Worm (Caenorhabditis elegans) whole organism, L4 larva: ENCODE measurements around the gene twk-43.
A peak's percentile ranks its signal among the peaks of the same experiment; 100 is the strongest.

Experiments used
- F37D6.2 ChIP-seq: sonication (generic microtip); optimal IDR thresholded peaks from 2 replicates; lab custom pipeline; 2016; ENCODE audit warnings: mild to moderate bottlenecking, missing genetic modification characterization, missing compliant biosample characterization
- F49E8.2 ChIP-seq: sonication (generic microtip); optimal IDR thresholded peaks from 2 replicates; lab custom pipeline; 2016; ENCODE audit warnings: missing compliant biosample characterization, mild to moderate bottlenecking, missing genetic modification characterization, borderline replicate concordance
- T26A8.4 ChIP-seq: fragments of 200-800 bp; sonication (Bioruptor generic); IDR thresholded peaks from 2 replicates; pipeline ENCODE4 v1.3.6; 2022; ENCODE audit warnings: missing genetic modification characterization, missing compliant biosample characterization
- Y105C5A.15 ChIP-seq: fragments of 200-800 bp; sonication (Bioruptor generic); IDR thresholded peaks from 2 replicates; pipeline ENCODE4 v1.3.6; 2022; ENCODE audit warnings: missing genetic modification characterization, missing compliant biosample characterization
- Y5F2A.4 ChIP-seq: fragments of 200-800 bp; sonication (Bioruptor generic); optimal IDR thresholded peaks from 2 replicates; lab custom pipeline; 2018; ENCODE audit warnings: mild to moderate bottlenecking, missing genetic modification characterization, missing compliant biosample characterization
- ZK337.2 ChIP-seq: fragments of 200-800 bp; sonication (Bioruptor generic); IDR thresholded peaks from 2 replicates; pipeline ENCODE4 v1.3.6; 2022; ENCODE audit warnings: missing genetic modification reagents, missing genetic modification characterization, missing compliant biosample characterization
- aha-1 ChIP-seq: fragments of 150-350 bp; peaks from one replicate; lab custom pipeline; 2014; ENCODE audit warnings: missing biosample characterization, missing genetic modification characterization
- aly-2 ChIP-seq: sonication (generic microtip); optimal IDR thresholded peaks from 2 replicates; lab custom pipeline; 2018; ENCODE audit warnings: missing biosample characterization, missing genetic modification characterization
- ama-1 ChIP-seq: fragments of 150-350 bp; optimal IDR thresholded peaks from 2 replicates; lab custom pipeline; 2014; ENCODE audit warnings: inconsistent platforms, mixed read lengths
- arid-1 ChIP-seq: fragments of 200-800 bp; sonication (Bioruptor generic); conservative IDR thresholded peaks from 2 replicates; pipeline ENCODE4 v1.3.6; 2022; ENCODE audit warnings: missing genetic modification reagents, missing genetic modification characterization, missing compliant biosample characterization
- attf-4 ChIP-seq: sonication (generic microtip); optimal IDR thresholded peaks from 3 replicates; lab custom pipeline; 2017; ENCODE audit warnings: missing biosample characterization, missing genetic modification characterization
- ceh-20 ChIP-seq: fragments of 200-800 bp; sonication (Bioruptor generic); IDR thresholded peaks from 2 replicates; pipeline ENCODE4 v1.3.6; 2022; ENCODE audit warnings: missing genetic modification reagents, missing genetic modification characterization, missing compliant biosample characterization
- ceh-28 ChIP-seq: fragments of 150-350 bp; optimal IDR thresholded peaks from 2 replicates; lab custom pipeline; 2014; ENCODE audit warnings: missing biosample characterization, missing genetic modification reagents, missing genetic modification characterization
- ceh-82 ChIP-seq: sonication (generic microtip); optimal IDR thresholded peaks from 2 replicates; lab custom pipeline; 2017; ENCODE audit warnings: missing biosample characterization, missing genetic modification characterization
- daf-16 ChIP-seq, 3 experiments: sonication (generic microtip); optimal IDR thresholded peaks; 2 replicates each; lab custom pipeline; 2016 to 2017; ENCODE audit warnings: missing genetic modification characterization in 3 of 3, missing genetic modification reagents in 3 of 3, mild to moderate bottlenecking in 2 of 3, missing compliant biosample characterization in 2 of 3, missing biosample characterization in 1 of 3, moderate library complexity in 1 of 3
- daf-19 ChIP-seq: fragments of 200-800 bp; sonication (Bioruptor generic); conservative IDR thresholded peaks from 2 replicates; pipeline ENCODE4 v1.3.6; 2022; ENCODE audit warnings: missing genetic modification characterization, missing compliant biosample characterization
- dmd-8 ChIP-seq: fragments of 200-800 bp; sonication (Bioruptor generic); IDR thresholded peaks from 2 replicates; pipeline ENCODE4 v1.3.6; 2022; ENCODE audit warnings: missing genetic modification characterization, missing compliant biosample characterization
- egl-27 ChIP-seq: sonication (generic microtip); optimal IDR thresholded peaks from 3 replicates; lab custom pipeline; 2017; ENCODE audit warnings: missing biosample characterization, missing genetic modification reagents, missing genetic modification characterization
- jun-1 ChIP-seq: fragments of 150-350 bp; optimal IDR thresholded peaks from 2 replicates; lab custom pipeline; 2014; ENCODE audit warnings: missing biosample characterization, missing genetic modification reagents, missing genetic modification characterization
- lin-29 ChIP-seq: fragments of 200-800 bp; sonication (Bioruptor generic); IDR thresholded peaks from 2 replicates; pipeline ENCODE4 v1.3.6; 2022; ENCODE audit warnings: missing genetic modification reagents, missing genetic modification characterization, missing compliant biosample characterization
- lin-39 ChIP-seq: fragments of 150-350 bp; optimal IDR thresholded peaks from 2 replicates; lab custom pipeline; 2014; ENCODE audit warnings: missing biosample characterization, missing genetic modification reagents, missing genetic modification characterization
- lir-3 ChIP-seq: sonication (generic microtip); optimal IDR thresholded peaks from 2 replicates; lab custom pipeline; 2016; ENCODE audit warnings: mild to moderate bottlenecking, missing genetic modification characterization, missing compliant biosample characterization
- madf-9 ChIP-seq: fragments of 200-800 bp; sonication (Bioruptor generic); conservative IDR thresholded peaks from 2 replicates; pipeline ENCODE4 v1.3.6; 2022; ENCODE audit warnings: missing genetic modification reagents, missing genetic modification characterization, missing compliant biosample characterization
- mdl-1 ChIP-seq, 2 experiments: fragments of 150-350 bp in 1 of 2; sonication (generic microtip) in 1 of 2; optimal IDR thresholded peaks; 2 replicates each; lab custom pipeline; 2014 to 2017; ENCODE audit warnings: missing biosample characterization in 2 of 2, missing genetic modification characterization in 2 of 2
- mep-1 ChIP-seq: fragments of 150-350 bp; sonication (generic microtip); optimal IDR thresholded peaks from 3 replicates; lab custom pipeline; 2014; ENCODE audit warnings: missing biosample characterization, missing genetic modification characterization
- mxl-2 ChIP-seq: fragments of 200-800 bp; sonication (Bioruptor generic); conservative IDR thresholded peaks from 2 replicates; pipeline ENCODE4 v1.3.6; 2022; ENCODE audit warnings: missing genetic modification reagents, missing genetic modification characterization, missing compliant biosample characterization
- nhr-102 ChIP-seq: sonication (generic microtip); optimal IDR thresholded peaks from 2 replicates; lab custom pipeline; 2016; ENCODE audit warnings: mild to moderate bottlenecking, missing genetic modification characterization, moderate library complexity, missing compliant biosample characterization
- nhr-11 ChIP-seq: fragments of 150-350 bp; optimal IDR thresholded peaks from 2 replicates; lab custom pipeline; 2014; ENCODE audit warnings: missing biosample characterization, missing genetic modification characterization
- nhr-25 ChIP-seq: sonication (generic microtip); optimal IDR thresholded peaks from 2 replicates; lab custom pipeline; 2017; ENCODE audit warnings: missing genetic modification characterization, mild to moderate bottlenecking, missing compliant biosample characterization, antibody characterized with exemption, moderate library complexity, borderline replicate concordance; ENCODE audit not compliant: insufficient read depth
- nhr-28 ChIP-seq: fragments of 150-350 bp; optimal IDR thresholded peaks from 2 replicates; lab custom pipeline; 2014; ENCODE audit warnings: missing biosample characterization, missing genetic modification characterization
- nhr-42 ChIP-seq: fragments of 200-800 bp; sonication (Bioruptor generic); IDR thresholded peaks from 2 replicates; pipeline ENCODE4 v1.3.6; 2022; ENCODE audit warnings: missing genetic modification characterization, missing compliant biosample characterization
- nhr-6 ChIP-seq: fragments of 150-350 bp; optimal IDR thresholded peaks from 2 replicates; lab custom pipeline; 2014; ENCODE audit warnings: missing biosample characterization, missing genetic modification characterization
- nhr-76 ChIP-seq: fragments of 150-350 bp; optimal IDR thresholded peaks from 2 replicates; lab custom pipeline; 2014; ENCODE audit warnings: missing biosample characterization, missing genetic modification characterization
- nhr-77 ChIP-seq: fragments of 150-350 bp; optimal IDR thresholded peaks from 2 replicates; lab custom pipeline; 2014; ENCODE audit warnings: missing biosample characterization, missing genetic modification characterization
- pha-4 ChIP-seq, 2 experiments: fragments of 150-350 bp in 1 of 2; fragments of 200-800 bp in 1 of 2; sonication (Bioruptor generic) in 1 of 2; IDR thresholded peaks in 1 of 2; optimal IDR thresholded peaks in 1 of 2; 2 replicates each; pipeline versions ENCODE4 v1.3.6 to Lab custom; 2014 to 2022; ENCODE audit warnings: missing genetic modification characterization in 2 of 2, missing genetic modification reagents in 2 of 2, missing biosample characterization in 1 of 2, missing compliant biosample characterization in 1 of 2
- pqm-1 ChIP-seq: sonication (generic microtip); optimal IDR thresholded peaks from 2 replicates; lab custom pipeline; 2017; ENCODE audit warnings: missing biosample characterization, missing genetic modification characterization
- set-16 ChIP-seq: fragments of 200-800 bp; sonication (Bioruptor generic); IDR thresholded peaks from 2 replicates; pipeline ENCODE4 v1.3.6; 2022; ENCODE audit warnings: missing genetic modification reagents, missing genetic modification characterization, missing compliant biosample characterization
- snpc-4 ChIP-seq: fragments of 150-350 bp; optimal IDR thresholded peaks from 2 replicates; lab custom pipeline; 2014; ENCODE audit warnings: missing biosample characterization, missing genetic modification characterization
- tra-1 ChIP-seq: fragments of 200-800 bp; sonication (Bioruptor generic); IDR thresholded peaks from 2 replicates; pipeline ENCODE4 v1.3.6; 2022; ENCODE audit warnings: missing genetic modification reagents, missing genetic modification characterization, missing compliant biosample characterization
- unc-130 ChIP-seq: sonication (generic microtip); optimal IDR thresholded peaks from 2 replicates; lab custom pipeline; 2016; ENCODE audit warnings: missing genetic modification reagents, missing genetic modification characterization, missing compliant biosample characterization
- unc-62 ChIP-seq, 3 experiments: fragments of 150-350 bp in 1 of 3; sonication (generic microtip); optimal IDR thresholded peaks in 2 of 3; peaks in 1 of 3; 1 replicate in 1 of 3; 2 replicates in 2 of 3; lab custom pipeline; 2014 to 2017; ENCODE audit warnings: missing biosample characterization in 3 of 3, missing genetic modification characterization in 3 of 3, missing genetic modification reagents in 3 of 3, missing genotype in 1 of 3
- zfp-3 ChIP-seq: fragments of 200-800 bp; sonication (Bioruptor generic); conservative IDR thresholded peaks from 2 replicates; pipeline ENCODE4 v1.3.6; 2022; ENCODE audit warnings: missing genetic modification reagents, missing genetic modification characterization, missing compliant biosample characterization
- zip-11 ChIP-seq: fragments of 200-800 bp; sonication (Bioruptor generic); IDR thresholded peaks from 2 replicates; pipeline ENCODE4 v1.3.6; 2022; ENCODE audit warnings: missing genetic modification characterization, missing compliant biosample characterization
- ztf-11 ChIP-seq: fragments of 150-350 bp; optimal IDR thresholded peaks from 2 replicates; lab custom pipeline; 2014; ENCODE audit warnings: missing biosample characterization, missing genetic modification characterization

twk-43 gene

ce11 chrV:13385798-13386197, 39.7 kb downstream of the twk-43 start, which contains the start of gene gcy-34:
Gene gcy-34, minus strand, starts transcription at chrV:13385898.
- no peak for TF ChIP-seq ama-1 (lab: Kevin White, UChicago)
- TF ChIP-seq egl-27 (tag; lab: Kevin White, UChicago): no peak
- TF ChIP-seq madf-9 (GFP tag; lab: Robert Waterston, UW): no peak
- TF ChIP-seq T26A8.4 (GFP tag; lab: Robert Waterston, UW): no peak
- TF ChIP-seq nhr-77 (tag; lab: Kevin White, UChicago): no peak
- TF ChIP-seq ceh-20 (GFP tag; lab: Robert Waterston, UW): no peak
- no peak for TF ChIP-seq ZK337.2 (GFP tag; lab: Robert Waterston, UW)
- TF ChIP-seq mep-1 (tag; lab: Kevin White, UChicago): no peak
- no peak for TF ChIP-seq ceh-82 (tag; lab: Kevin White, UChicago)
- TF ChIP-seq pha-4 (GFP tag; IDR thresholded peaks at IDR 0.05; lab: Robert Waterston, UW): no peak
- no peak for TF ChIP-seq pha-4 (tag; optimal IDR thresholded peaks at IDR 0.05; lab: Kevin White, UChicago)
- TF ChIP-seq zip-11 (GFP tag; lab: Robert Waterston, UW): no peak
- no peak for TF ChIP-seq set-16 (GFP tag; lab: Robert Waterston, UW)
- TF ChIP-seq daf-19: no peak
- no peak for TF ChIP-seq lin-39 (tag; lab: Kevin White, UChicago)
- no peak for TF ChIP-seq F37D6.2
- TF ChIP-seq nhr-42 (GFP tag; lab: Robert Waterston, UW): no peak
- TF ChIP-seq daf-16 (GFP tag; optimal IDR thresholded peaks at IDR 0.05; lab: Kevin White, UChicago): no peak
- no peak for TF ChIP-seq daf-16 (tag; optimal IDR thresholded peaks at IDR 0.05; lab: Kevin White, UChicago)
- no peak for TF ChIP-seq arid-1 (GFP tag; lab: Robert Waterston, UW)
- TF ChIP-seq, all 104 proteins: peak for 0

- TF ChIP-seq lir-3 (tag; lab: Kevin White, UChicago): no peak
- no peak for TF ChIP-seq jun-1 (tag; lab: Kevin White, UChicago)
- no peak for TF ChIP-seq F49E8.2
- TF ChIP-seq mdl-1 (tag; optimal IDR thresholded peaks at IDR 0.05; lab: Kevin White, UChicago): no peak
- TF ChIP-seq aha-1 (tag; lab: Kevin White, UChicago): peak; percentile 94
- TF ChIP-seq, all 104 proteins: peak for 1
These were observed 41.4 kb downstream of the twk-43 start for ce11 chrV:13387472-13387871.

- TF ChIP-seq aha-1 (tag; lab: Kevin White, UChicago): no peak
- TF ChIP-seq unc-62 (GFP tag; optimal IDR thresholded peaks at IDR 0.05 in 1 of 2; lab: Kevin White, UChicago): peak in 1 of 2 experiments; percentile 92
- no peak for TF ChIP-seq unc-62 (tag; optimal IDR thresholded peaks at IDR 0.05; lab: Kevin White, UChicago)
- TF ChIP-seq pqm-1 (tag; lab: Kevin White, UChicago): no peak
- TF ChIP-seq dmd-8 (GFP tag; lab: Robert Waterston, UW): 0 out of 2 replicates have a peak, but pooled peaks have one; percentile 51
These were observed 42.9 kb downstream of the twk-43 start for ce11 chrV:13388961-13389360.

- TF ChIP-seq nhr-76 (tag; lab: Kevin White, UChicago) (no peak), nhr-25 (tag; lab: Kevin White, UChicago) (peak; percentile 25), aha-1 (tag; lab: Kevin White, UChicago) (peak; percentile 73), nhr-28 (tag; lab: Kevin White, UChicago) (peak; percentile 77), Y105C5A.15 (GFP tag; lab: Robert Waterston, UW) (no peak), mep-1 (tag; lab: Kevin White, UChicago) (peak; percentile 2), F37D6.2 (no peak)
These were observed 43.4 kb downstream of the twk-43 start for ce11 chrV:13389454-13389853.

ce11 chrV:13390936-13391335, 44.9 kb downstream of the twk-43 start:
- TF ChIP-seq mxl-2 (GFP tag; lab: Robert Waterston, UW) (no peak), Y5F2A.4 (GFP tag; lab: Kevin White, UChicago) (no peak), nhr-6 (tag; lab: Kevin White, UChicago) (no peak), set-16 (GFP tag; lab: Robert Waterston, UW) (no peak), ceh-28 (no peak), lin-29 (GFP tag; lab: Robert Waterston, UW) (no peak), ztf-11 (tag; lab: Kevin White, UChicago) (no peak), tra-1 (no peak), nhr-11 (tag; lab: Kevin White, UChicago) (no peak), zfp-3 (GFP tag; lab: Robert Waterston, UW) (no peak), nhr-102 (no peak), aly-2 (no peak), snpc-4 (tag; lab: Kevin White, UChicago) (no peak), attf-4 (tag; lab: Kevin White, UChicago) (no peak), nhr-77 (tag; lab: Kevin White, UChicago) (no peak), unc-130 (no peak), ceh-82 (tag; lab: Kevin White, UChicago) (no peak)
